Worm (Caenorhabditis elegans) whole organism, L1 larva: ENCODE results near the gene nhr-214.

Experiments used
- C16A3.4 ChIP-seq: fragments of 150-350 bp; optimal IDR thresholded peaks from 2 replicates; lab custom pipeline; 2014; ENCODE audit warnings: missing biosample characterization, missing genetic modification characterization
- C34B4.2 ChIP-seq: sonication (generic microtip); optimal IDR thresholded peaks from 2 replicates; lab custom pipeline; 2017; ENCODE audit warnings: mild to moderate bottlenecking, missing genetic modification characterization, missing compliant biosample characterization
- aha-1 ChIP-seq: fragments of 150-350 bp; optimal IDR thresholded peaks from 2 replicates; lab custom pipeline; 2014; ENCODE audit warnings: missing biosample characterization, missing genetic modification characterization
- aly-2 ChIP-seq: fragments of 150-350 bp; optimal IDR thresholded peaks from 2 replicates; lab custom pipeline; 2014; ENCODE audit warnings: missing biosample characterization, missing genetic modification characterization
- blmp-1 ChIP-seq: fragments of 150-350 bp; optimal IDR thresholded peaks from 2 replicates; lab custom pipeline; 2014; ENCODE audit warnings: missing biosample characterization, missing genetic modification characterization
- ceh-63 ChIP-seq: fragments of 200-800 bp; sonication (Bioruptor generic); optimal IDR thresholded peaks from 2 replicates; lab custom pipeline; 2018; ENCODE audit warnings: mild to moderate bottlenecking, missing genetic modification characterization, missing compliant biosample characterization
- ceh-8 ChIP-seq: fragments of 200-800 bp; sonication (Bioruptor generic); optimal IDR thresholded peaks from 2 replicates; lab custom pipeline; 2018; ENCODE audit warnings: mild to moderate bottlenecking, missing genetic modification characterization, moderate library complexity, missing compliant biosample characterization
- ceh-82 ChIP-seq, 3 experiments: fragments of 150-350 bp in 1 of 3; sonication (generic microtip) in 2 of 3; optimal IDR thresholded peaks; 2 replicates each; lab custom pipeline; 2014 to 2017; ENCODE audit warnings: missing biosample characterization in 3 of 3, missing genetic modification characterization in 3 of 3
- ceh-88 ChIP-seq: fragments of 200-800 bp; sonication (Bioruptor generic); IDR thresholded peaks from 2 replicates; pipeline ENCODE4 v1.3.6; 2022; ENCODE audit warnings: missing genetic modification characterization, missing compliant biosample characterization
- efl-1 ChIP-seq, 4 experiments: fragments of 150-350 bp; optimal IDR thresholded peaks in 3 of 4; peaks in 1 of 4; 1 replicate in 1 of 4; 2 replicates in 3 of 4; lab custom pipeline; 2014; ENCODE audit warnings: missing biosample characterization in 2 of 4, missing genetic modification characterization in 2 of 4, missing genetic modification reagents in 2 of 4
- egl-13 ChIP-seq: sonication (generic microtip); optimal IDR thresholded peaks from 2 replicates; lab custom pipeline; 2016; ENCODE audit warnings: missing genotype, missing genetic modification reagents, missing genetic modification characterization, missing compliant biosample characterization
- egl-27 ChIP-seq, 2 experiments: fragments of 150-350 bp in 1 of 2; sonication (generic microtip); optimal IDR thresholded peaks; 3 replicates each; lab custom pipeline; 2017 to 2018; ENCODE audit warnings: missing biosample characterization in 2 of 2, missing genetic modification characterization in 2 of 2, missing genetic modification reagents in 2 of 2
- elt-3 ChIP-seq, 6 experiments: fragments of 150-350 bp in 1 of 6; sonication (generic microtip); optimal IDR thresholded peaks; 2 replicates each; lab custom pipeline; 2017 to 2018; ENCODE audit warnings: missing biosample characterization in 6 of 6, missing genetic modification characterization in 6 of 6, inconsistent platforms in 1 of 6
- ets-5 ChIP-seq: fragments of 200-800 bp; sonication (Bioruptor generic); IDR thresholded peaks from 2 replicates; pipeline ENCODE4 v1.3.6; 2022; ENCODE audit warnings: missing genetic modification characterization, missing compliant biosample characterization
- fkh-10 ChIP-seq: sonication (generic microtip); optimal IDR thresholded peaks from 2 replicates; lab custom pipeline; 2017; ENCODE audit warnings: missing biosample characterization, missing genetic modification reagents, missing genetic modification characterization
- fkh-4 ChIP-seq: sonication (generic microtip); optimal IDR thresholded peaks from 2 replicates; lab custom pipeline; 2016; ENCODE audit warnings: missing compliant biosample characterization, missing genetic modification characterization, borderline replicate concordance
- fkh-8 ChIP-seq: sonication (generic microtip); optimal IDR thresholded peaks from 2 replicates; lab custom pipeline; 2016; ENCODE audit warnings: mild to moderate bottlenecking, missing genetic modification characterization, missing compliant biosample characterization
- fos-1 ChIP-seq: fragments of 150-350 bp; optimal IDR thresholded peaks from 2 replicates; lab custom pipeline; 2014; ENCODE audit warnings: missing biosample characterization, missing genetic modification characterization
- hlh-4 ChIP-seq: sonication (generic microtip); optimal IDR thresholded peaks from 2 replicates; lab custom pipeline; 2016; ENCODE audit warnings: mild to moderate bottlenecking, missing genetic modification characterization, missing compliant biosample characterization
- hpl-2 ChIP-seq: fragments of 150-350 bp; optimal IDR thresholded peaks from 2 replicates; lab custom pipeline; 2014; ENCODE audit warnings: missing biosample characterization, missing genetic modification reagents, missing genetic modification characterization
- jun-1 ChIP-seq: fragments of 150-350 bp; optimal IDR thresholded peaks from 2 replicates; lab custom pipeline; 2014; ENCODE audit warnings: missing biosample characterization, missing genetic modification reagents, missing genetic modification characterization
- lin-14 ChIP-seq: fragments of 200-800 bp; sonication (Bioruptor generic); optimal IDR thresholded peaks from 2 replicates; lab custom pipeline; 2018; ENCODE audit warnings: mild to moderate bottlenecking, missing genetic modification characterization, moderate library complexity, missing compliant biosample characterization
- lin-15B ChIP-seq: fragments of 150-350 bp; sonication (generic microtip); optimal IDR thresholded peaks from 3 replicates; lab custom pipeline; 2014; ENCODE audit warnings: missing biosample characterization, missing genetic modification characterization
- lin-35 ChIP-seq, 2 experiments: fragments of 150-350 bp; optimal IDR thresholded peaks; 2 replicates each; lab custom pipeline; 2014; ENCODE audit warnings: missing biosample characterization in 2 of 2, missing genetic modification characterization in 2 of 2, missing genetic modification reagents in 2 of 2
- lin-39 ChIP-seq: fragments of 150-350 bp; optimal IDR thresholded peaks from 2 replicates; lab custom pipeline; 2014; ENCODE audit warnings: missing biosample characterization, missing genetic modification reagents, missing genetic modification characterization
- mab-9 ChIP-seq: fragments of 200-800 bp; sonication (Bioruptor generic); IDR thresholded peaks from 2 replicates; pipeline ENCODE4 v1.3.6; 2022; ENCODE audit warnings: missing genetic modification reagents, missing genetic modification characterization, missing compliant biosample characterization
- mdl-1 ChIP-seq, 2 experiments: fragments of 150-350 bp; optimal IDR thresholded peaks; 2 replicates each; lab custom pipeline; 2014 to 2017; ENCODE audit warnings: missing biosample characterization in 2 of 2, missing genetic modification characterization in 2 of 2, inconsistent platforms in 1 of 2
- mef-2 ChIP-seq: fragments of 150-350 bp; optimal IDR thresholded peaks from 2 replicates; lab custom pipeline; 2014; ENCODE audit warnings: missing biosample characterization, missing genetic modification characterization
- nhr-11 ChIP-seq: fragments of 150-350 bp; optimal IDR thresholded peaks from 2 replicates; lab custom pipeline; 2014; ENCODE audit warnings: missing biosample characterization, missing genetic modification characterization
- nhr-12 ChIP-seq: sonication (generic microtip); optimal IDR thresholded peaks from 2 replicates; lab custom pipeline; 2017; ENCODE audit warnings: missing biosample characterization, missing genetic modification characterization
- nhr-19 ChIP-seq: fragments of 200-800 bp; sonication (Bioruptor generic); conservative IDR thresholded peaks from 2 replicates; pipeline ENCODE4 v1.3.6; 2022; ENCODE audit warnings: missing genetic modification characterization, missing compliant biosample characterization
- nhr-20 ChIP-seq: sonication (generic microtip); optimal IDR thresholded peaks from 2 replicates; lab custom pipeline; 2016; ENCODE audit warnings: mild to moderate bottlenecking, missing genetic modification characterization, missing compliant biosample characterization
- nhr-28 ChIP-seq: fragments of 150-350 bp; optimal IDR thresholded peaks from 2 replicates; lab custom pipeline; 2014; ENCODE audit warnings: missing biosample characterization, missing genetic modification characterization
- nhr-47 ChIP-seq: sonication (generic microtip); optimal IDR thresholded peaks from 2 replicates; lab custom pipeline; 2016; ENCODE audit warnings: mild to moderate bottlenecking, missing genetic modification characterization, moderate library complexity, missing compliant biosample characterization
- nhr-71 ChIP-seq: sonication (generic microtip); optimal IDR thresholded peaks from 2 replicates; lab custom pipeline; 2016; ENCODE audit warnings: mild to moderate bottlenecking, missing genetic modification characterization, moderate library complexity, missing compliant biosample characterization
- nhr-76 ChIP-seq: sonication (generic microtip); optimal IDR thresholded peaks from 2 replicates; lab custom pipeline; 2017; ENCODE audit warnings: missing biosample characterization, missing genetic modification characterization
- nhr-77 ChIP-seq: fragments of 150-350 bp; optimal IDR thresholded peaks from 2 replicates; lab custom pipeline; 2014; ENCODE audit warnings: missing biosample characterization, missing genetic modification characterization
- nhr-84 ChIP-seq: sonication (generic microtip); optimal IDR thresholded peaks from 2 replicates; lab custom pipeline; 2017; ENCODE audit warnings: missing biosample characterization, missing genetic modification characterization
- nhr-85 ChIP-seq: sonication (generic microtip); peaks from one replicate; lab custom pipeline; 2016; ENCODE audit warnings: missing genetic modification characterization, inconsistent platforms, missing compliant biosample characterization
- nhr-90 ChIP-seq: sonication (generic microtip); optimal IDR thresholded peaks from 2 replicates; lab custom pipeline; 2016; ENCODE audit warnings: mild to moderate bottlenecking, missing genetic modification characterization, missing compliant biosample characterization; ENCODE audit not compliant: poor library complexity
- pag-3 ChIP-seq: sonication (generic microtip); optimal IDR thresholded peaks from 2 replicates; lab custom pipeline; 2017; ENCODE audit warnings: missing genetic modification characterization, mild to moderate bottlenecking, missing compliant biosample characterization, antibody characterized with exemption, borderline replicate concordance; ENCODE audit not compliant: insufficient read depth
- pax-3 ChIP-seq: fragments of 200-800 bp; sonication (Bioruptor generic); optimal IDR thresholded peaks from 2 replicates; lab custom pipeline; 2018; ENCODE audit warnings: mild to moderate bottlenecking, missing genetic modification characterization, moderate library complexity, missing compliant biosample characterization
- pqm-1 ChIP-seq: sonication (generic microtip); optimal IDR thresholded peaks from 3 replicates; lab custom pipeline; 2017; ENCODE audit warnings: missing biosample characterization, missing genetic modification characterization
- rnt-1 ChIP-seq: sonication (generic microtip); optimal IDR thresholded peaks from 2 replicates; lab custom pipeline; 2016; ENCODE audit warnings: mild to moderate bottlenecking, missing genetic modification characterization, moderate library complexity, missing compliant biosample characterization
- snu-23 ChIP-seq: sonication (generic microtip); optimal IDR thresholded peaks from 2 replicates; lab custom pipeline; 2016; ENCODE audit warnings: missing genetic modification characterization, missing compliant biosample characterization
- sox-4 ChIP-seq: sonication (generic microtip); optimal IDR thresholded peaks from 2 replicates; lab custom pipeline; 2016; ENCODE audit warnings: missing genetic modification characterization, missing compliant biosample characterization
- sup-37 ChIP-seq: fragments of 200-800 bp; sonication (Bioruptor generic); optimal IDR thresholded peaks from 2 replicates; lab custom pipeline; 2018; ENCODE audit warnings: mild to moderate bottlenecking, missing genetic modification characterization, missing compliant biosample characterization
- swsn-7 ChIP-seq: sonication (generic microtip); optimal IDR thresholded peaks from 2 replicates; lab custom pipeline; 2016; ENCODE audit warnings: missing genetic modification characterization, missing compliant biosample characterization
- unc-62 ChIP-seq: fragments of 150-350 bp; optimal IDR thresholded peaks from 2 replicates; lab custom pipeline; 2014; ENCODE audit warnings: missing biosample characterization, missing genetic modification reagents, missing genetic modification characterization
- ztf-11 ChIP-seq, 2 experiments: sonication (generic microtip); optimal IDR thresholded peaks; 2 replicates each; lab custom pipeline; 2016 to 2017; ENCODE audit warnings: missing genetic modification characterization in 2 of 2, missing biosample characterization in 1 of 2, missing compliant biosample characterization in 1 of 2

nhr-214 gene

ce11 chrX:12663114-12663513 lies 38.7 kb downstream of the nhr-214 start:
- TF ChIP-seq C34B4.2 (tag; lab: Kevin White, UChicago) (no peak), C16A3.4 (tag; lab: Kevin White, UChicago) (peak; percentile 25), nhr-90 (tag; lab: Kevin White, UChicago) (peak; percentile 10)

ce11 chrX:12661091-12661526 lies 40.8 kb downstream of the nhr-214 start:
- TF ChIP-seq ztf-11 (tag; optimal IDR thresholded peaks at IDR 0.05; lab: Kevin White, UChicago) (peak in 1 of 2 experiments; percentile 21), nhr-47 (peak; percentile 67), unc-62 (GFP tag; lab: Kevin White, UChicago) (no peak), C34B4.2 (tag; lab: Kevin White, UChicago) (no peak), nhr-77 (tag; lab: Kevin White, UChicago) (peak; percentile 48), nhr-71 (peak; percentile 61), nhr-11 (tag; lab: Kevin White, UChicago) (no peak), lin-14 (GFP tag; lab: Kevin White, UChicago) (peak; percentile 52), fkh-10 (GFP tag; lab: Kevin White, UChicago) (no peak), egl-13 (tag; lab: Kevin White, UChicago) (peak; percentile 9), nhr-90 (tag; lab: Kevin White, UChicago) (peak; percentile 77), fkh-8 (tag; lab: Kevin White, UChicago) (no peak), mdl-1 (tag; optimal IDR thresholded peaks at IDR 0.05; lab: Kevin White, UChicago) (peak in 1 of 2 experiments; percentile 80), ceh-8 (no peak), pqm-1 (tag; lab: Kevin White, UChicago) (no peak), nhr-84 (tag; lab: Kevin White, UChicago) (no peak), hlh-4 (tag; lab: Kevin White, UChicago) (no peak), ceh-82 (tag; optimal IDR thresholded peaks at IDR 0.05; lab: Kevin White, UChicago) (peak in 1 of 3 experiments; percentile 61), sup-37 (GFP tag; lab: Kevin White, UChicago) (no peak), aha-1 (tag; lab: Kevin White, UChicago) (no peak), swsn-7 (peak; percentile 56), lin-39 (no peak), nhr-85 (peak; percentile 65), lin-35 (GFP tag; optimal IDR thresholded peaks at IDR 0.05; lab: Kevin White, UChicago) (peak in 1 of 2 experiments; percentile 73), egl-27 (tag; optimal IDR thresholded peaks at IDR 0.05; lab: Kevin White, UChicago) (no peak), blmp-1 (tag; lab: Kevin White, UChicago) (peak; percentile 23), snu-23 (peak; percentile 69), efl-1 (optimal IDR thresholded peaks at IDR 0.05; lab: Kevin White, UChicago) (peak in 1 of 2 experiments; percentile 16), efl-1 (GFP tag; optimal IDR thresholded peaks at IDR 0.05 in 1 of 2; lab: Kevin White, UChicago) (peak in 1 of 2 experiments; percentile 80), aly-2 (tag; lab: Kevin White, UChicago) (no peak), hpl-2 (GFP tag; lab: Kevin White, UChicago) (no peak), pax-3 (tag; lab: Kevin White, UChicago) (no peak), lin-15B (no peak), pag-3 (tag; lab: Kevin White, UChicago) (no peak), ceh-63 (GFP tag; lab: Kevin White, UChicago) (no peak), ets-5 (GFP tag; lab: Robert Waterston, UW) (no peak), mef-2 (no peak), rnt-1 (peak; percentile 71), mab-9 (GFP tag; lab: Robert Waterston, UW) (no peak), fkh-4 (tag; lab: Kevin White, UChicago) (no peak), fos-1 (tag; lab: Kevin White, UChicago) (no peak), nhr-76 (tag; lab: Kevin White, UChicago) (no peak), elt-3 (tag; optimal IDR thresholded peaks at IDR 0.05; lab: Kevin White, UChicago) (no peak), jun-1 (tag; lab: Kevin White, UChicago) (no peak), ceh-88 (no peak), nhr-28 (no peak), nhr-12 (tag; lab: Kevin White, UChicago) (no peak), nhr-20 (tag; lab: Kevin White, UChicago) (peak; percentile 75), nhr-19 (GFP tag; lab: Robert Waterston, UW) (peak; percentile 50), sox-4 (no peak)
